Worm (Caenorhabditis elegans): ENCODE data around the gene nhr-31.

- TF ChIP-seq mbf-1 (tag; optimal IDR thresholded peaks at IDR 0.05) (no peak), sem-4 (tag; optimal IDR thresholded peaks at IDR 0.05) (no peak)
Measured at ce11 chrIV:8016694-8017093, 12.6 kb downstream of the nhr-31 start, which contains the start of gene elpc-4.
